Worm (Caenorhabditis elegans) whole organism, L3 larva: ENCODE data around the gene C03B1.1.

Source experiments
- R02D3.7 ChIP-seq: fragments of 150-350 bp; optimal IDR thresholded peaks from 2 replicates; lab custom pipeline; 2014; ENCODE audit warnings: missing biosample characterization, missing genetic modification characterization
- ZK546.5 ChIP-seq: sonication (generic microtip); optimal IDR thresholded peaks from 2 replicates; lab custom pipeline; 2017; ENCODE audit warnings: missing biosample characterization, missing genetic modification characterization
- aly-2 ChIP-seq: fragments of 150-350 bp; optimal IDR thresholded peaks from 2 replicates; lab custom pipeline; 2014; ENCODE audit warnings: missing biosample characterization, missing genetic modification characterization
- ama-1 ChIP-seq: fragments of 150-350 bp; optimal IDR thresholded peaks from 2 replicates; lab custom pipeline; 2018
- ceh-28 ChIP-seq: fragments of 150-350 bp; optimal IDR thresholded peaks from 2 replicates; lab custom pipeline; 2014; ENCODE audit warnings: missing biosample characterization, missing genetic modification reagents, missing genetic modification characterization
- ceh-82 ChIP-seq: fragments of 150-350 bp; optimal IDR thresholded peaks from 2 replicates; lab custom pipeline; 2014; ENCODE audit warnings: missing biosample characterization, missing genetic modification characterization
- ceh-9 ChIP-seq: sonication (generic microtip); optimal IDR thresholded peaks from 2 replicates; lab custom pipeline; 2018; ENCODE audit warnings: missing biosample characterization, missing genetic modification characterization
- daf-12 ChIP-seq: fragments of 150-350 bp; optimal IDR thresholded peaks from 2 replicates; lab custom pipeline; 2014; ENCODE audit warnings: missing biosample characterization, missing genetic modification reagents, missing genetic modification characterization
- egl-27 ChIP-seq: sonication (generic microtip); optimal IDR thresholded peaks from 4 replicates; lab custom pipeline; 2017; ENCODE audit warnings: missing biosample characterization, missing genetic modification reagents, missing genetic modification characterization
- egl-5 ChIP-seq: fragments of 150-350 bp; optimal IDR thresholded peaks from 2 replicates; lab custom pipeline; 2017; ENCODE audit warnings: missing biosample characterization, missing genetic modification reagents, missing genetic modification characterization, inconsistent platforms
- elt-1 ChIP-seq: fragments of 150-350 bp; optimal IDR thresholded peaks from 2 replicates; lab custom pipeline; 2014; ENCODE audit warnings: missing biosample characterization, missing genetic modification characterization
- elt-2 ChIP-seq: sonication (generic microtip); optimal IDR thresholded peaks from 2 replicates; lab custom pipeline; 2016; ENCODE audit warnings: missing genetic modification reagents, mild to moderate bottlenecking, missing genetic modification characterization, missing compliant biosample characterization
- elt-3 ChIP-seq, 3 experiments: fragments of 150-350 bp in 1 of 3; sonication (generic microtip) in 2 of 3; optimal IDR thresholded peaks; 2 replicates in 2 of 3; 4 replicates in 1 of 3; lab custom pipeline; 2014 to 2017; ENCODE audit warnings: missing biosample characterization in 3 of 3, missing genetic modification characterization in 3 of 3
- eor-1 ChIP-seq, 2 experiments: fragments of 150-350 bp; optimal IDR thresholded peaks; 2 replicates each; lab custom pipeline; 2014 to 2018; ENCODE audit warnings: missing biosample characterization in 2 of 2, missing genetic modification characterization in 2 of 2
- fkh-10 ChIP-seq: sonication (generic microtip); optimal IDR thresholded peaks from 2 replicates; lab custom pipeline; 2017; ENCODE audit warnings: missing biosample characterization, missing genetic modification reagents, missing genetic modification characterization
- jun-1 ChIP-seq: fragments of 150-350 bp; optimal IDR thresholded peaks from 2 replicates; lab custom pipeline; 2014; ENCODE audit warnings: missing biosample characterization, missing genetic modification reagents, missing genetic modification characterization
- lin-15B ChIP-seq: fragments of 150-350 bp; optimal IDR thresholded peaks from 2 replicates; lab custom pipeline; 2014; ENCODE audit warnings: missing biosample characterization, missing genetic modification characterization
- lsy-12 ChIP-seq: sonication (generic microtip); optimal IDR thresholded peaks from 2 replicates; lab custom pipeline; 2016; ENCODE audit warnings: mild to moderate bottlenecking, missing genetic modification characterization, missing compliant biosample characterization
- mdl-1 ChIP-seq: fragments of 150-350 bp; optimal IDR thresholded peaks from 2 replicates; lab custom pipeline; 2014; ENCODE audit warnings: missing biosample characterization, missing genetic modification characterization
- mml-1 ChIP-seq: fragments of 150-350 bp; sonication (generic microtip); optimal IDR thresholded peaks from 3 replicates; lab custom pipeline; 2014; ENCODE audit warnings: missing biosample characterization, missing genetic modification characterization
- nhr-12 ChIP-seq: fragments of 150-350 bp; optimal IDR thresholded peaks from 2 replicates; lab custom pipeline; 2014; ENCODE audit warnings: missing biosample characterization, missing genetic modification characterization
- nhr-23 ChIP-seq: fragments of 150-350 bp; optimal IDR thresholded peaks from 2 replicates; lab custom pipeline; 2014; ENCODE audit warnings: missing biosample characterization, missing genetic modification reagents, missing genetic modification characterization
- nhr-237 ChIP-seq: fragments of 150-350 bp; optimal IDR thresholded peaks from 2 replicates; lab custom pipeline; 2014; ENCODE audit warnings: missing biosample characterization, missing genetic modification characterization
- nhr-67 ChIP-seq: fragments of 150-350 bp; optimal IDR thresholded peaks from 2 replicates; lab custom pipeline; 2014; ENCODE audit warnings: missing biosample characterization, missing genetic modification characterization
- nhr-77 ChIP-seq: fragments of 150-350 bp; optimal IDR thresholded peaks from 2 replicates; lab custom pipeline; 2014; ENCODE audit warnings: missing biosample characterization, missing genetic modification characterization
- skn-1 ChIP-seq: fragments of 150-350 bp; optimal IDR thresholded peaks from 2 replicates; lab custom pipeline; 2014; ENCODE audit warnings: missing biosample characterization, missing genetic modification characterization
- snpc-4 ChIP-seq: fragments of 150-350 bp; optimal IDR thresholded peaks from 2 replicates; lab custom pipeline; 2014; ENCODE audit warnings: missing biosample characterization, missing genetic modification characterization
- tbx-2 ChIP-seq: sonication (generic microtip); optimal IDR thresholded peaks from 2 replicates; lab custom pipeline; 2016; ENCODE audit warnings: mild to moderate bottlenecking, missing genetic modification characterization, missing compliant biosample characterization
- unc-39 ChIP-seq: sonication (generic microtip); optimal IDR thresholded peaks from 4 replicates; lab custom pipeline; 2017; ENCODE audit warnings: missing biosample characterization, missing genetic modification characterization
- unc-62 ChIP-seq: fragments of 150-350 bp; sonication (generic microtip); optimal IDR thresholded peaks from 4 replicates; lab custom pipeline; 2014; ENCODE audit warnings: missing biosample characterization, missing genetic modification reagents, missing genetic modification characterization
- zag-1 ChIP-seq: fragments of 150-350 bp; optimal IDR thresholded peaks from 2 replicates; lab custom pipeline; 2014; ENCODE audit warnings: missing biosample characterization, missing genetic modification characterization
- ztf-11 ChIP-seq: fragments of 150-350 bp; optimal IDR thresholded peaks from 2 replicates; lab custom pipeline; 2014; ENCODE audit warnings: missing biosample characterization, missing genetic modification characterization
- ztf-4 ChIP-seq: fragments of 150-350 bp; optimal IDR thresholded peaks from 2 replicates; lab custom pipeline; 2014; ENCODE audit warnings: missing biosample characterization, missing genetic modification characterization

Gene C03B1.1

ce11 chrX:6360077-6360476 is 14.5 kb upstream of the C03B1.1 start:
- no peak for TF ChIP-seq mdl-1
- TF ChIP-seq skn-1 (tag; lab: Kevin White, UChicago), result no peak

ce11 chrX:6360658-6361057 is 13.9 kb upstream of the C03B1.1 start, which contains the start of gene C03B1.14:
Gene C03B1.14 (minus strand): TSS chrX:6360758.
- TF ChIP-seq nhr-237 (tag; lab: Kevin White, UChicago) (no peak), snpc-4 (tag; lab: Kevin White, UChicago) (no peak), aly-2 (tag; lab: Kevin White, UChicago) (no peak), elt-3 (tag; optimal IDR thresholded peaks at IDR 0.05; lab: Kevin White, UChicago) (no peak), ZK546.5 (tag; lab: Kevin White, UChicago) (no peak), R02D3.7 (tag; lab: Kevin White, UChicago) (no peak), lin-15B (tag; lab: Kevin White, UChicago) (no peak), nhr-23 (tag; lab: Kevin White, UChicago) (no peak), ceh-28 (tag; lab: Kevin White, UChicago) (no peak), skn-1 (tag; lab: Kevin White, UChicago) (no peak), unc-39 (tag; lab: Kevin White, UChicago) (no peak)

DNA sequence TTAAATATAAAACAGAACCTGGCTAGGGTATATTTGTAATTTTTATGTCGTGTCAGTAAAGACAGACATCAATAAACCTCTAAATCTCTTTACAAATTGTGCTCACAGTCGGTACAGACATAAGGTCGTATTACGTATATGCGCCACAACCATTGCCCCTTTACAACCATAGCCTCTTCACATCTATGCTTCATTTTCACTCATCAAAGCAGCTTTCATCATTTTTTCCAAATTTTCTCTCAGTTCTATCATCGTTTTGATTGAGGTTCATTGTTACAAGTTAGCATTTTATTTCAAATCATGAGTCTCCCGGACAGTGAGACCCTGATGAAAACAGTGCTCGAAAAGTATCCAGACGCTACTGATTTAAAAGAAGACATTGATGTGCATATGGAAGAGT is 10.4 kb upstream of the C03B1.1 start, which contains the start of gene C03B1.4:
C03B1.4 (plus strand) TSS at position 301 of the 400 bp plus-strand sequence.
- TF ChIP-seq tbx-2 (tag; lab: Kevin White, UChicago) (no peak), ama-1 (lab: Kevin White, UChicago) (no peak), jun-1 (tag; lab: Kevin White, UChicago) (no peak), nhr-237 (tag; lab: Kevin White, UChicago) (no peak), lin-15B (tag; lab: Kevin White, UChicago) (no peak), unc-62 (GFP tag; lab: Kevin White, UChicago) (no peak), ceh-82 (tag; lab: Kevin White, UChicago) (no peak), egl-27 (tag; lab: Kevin White, UChicago) (no peak), ztf-11 (tag; lab: Kevin White, UChicago) (no peak), nhr-12 (tag; lab: Kevin White, UChicago) (no peak), mml-1 (tag; lab: Kevin White, UChicago) (no peak)

DNA sequence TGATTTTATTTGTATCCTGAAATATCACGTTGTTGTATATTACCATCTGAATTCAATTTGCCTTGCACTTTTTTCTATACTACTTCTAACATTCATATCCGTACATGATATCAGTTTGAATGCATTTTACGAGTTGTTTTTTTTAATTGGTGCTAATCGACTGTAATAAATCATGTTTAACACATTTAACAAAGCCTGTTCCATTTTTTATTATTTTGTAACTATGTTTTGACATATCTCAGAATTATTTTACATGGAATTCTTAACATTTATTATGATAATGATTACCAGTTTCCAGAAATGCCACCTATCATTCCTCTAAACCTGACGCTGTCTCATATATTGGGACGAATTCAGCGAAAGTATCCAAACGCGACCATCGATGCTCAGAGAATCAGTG is 8.8 kb upstream of the C03B1.1 start, which contains the start of gene C03B1.3:
C03B1.3 (plus strand) TSS at position 301 of the 400 bp plus-strand sequence.
- no peak for TF ChIP-seq eor-1 (tag; optimal IDR thresholded peaks at IDR 0.05; lab: Kevin White, UChicago)
- no peak for TF ChIP-seq nhr-23 (tag; lab: Kevin White, UChicago)
- no peak for TF ChIP-seq nhr-77 (tag; lab: Kevin White, UChicago)
- TF ChIP-seq R02D3.7 (tag; lab: Kevin White, UChicago), result no peak
- no peak for TF ChIP-seq ZK546.5 (tag; lab: Kevin White, UChicago)
- TF ChIP-seq, all 47 proteins: peak for 0

ce11 chrX:6369717-6370116 is 4.8 kb upstream of the C03B1.1 start, which contains the start of gene C03B1.2:
Gene C03B1.2 (plus strand): TSS chrX:6370017.
- no peak for TF ChIP-seq nhr-67
- TF ChIP-seq unc-62 (GFP tag; lab: Kevin White, UChicago), result no peak
- TF ChIP-seq ceh-82 (tag; lab: Kevin White, UChicago), result no peak
- no peak for TF ChIP-seq elt-1
- no peak for TF ChIP-seq fkh-10 (GFP tag; lab: Kevin White, UChicago)
- no peak for TF ChIP-seq skn-1 (tag; lab: Kevin White, UChicago)
- TF ChIP-seq nhr-237 (tag; lab: Kevin White, UChicago), result no peak
- TF ChIP-seq ceh-9 (tag; lab: Kevin White, UChicago), result no peak
- no peak for TF ChIP-seq aly-2 (tag; lab: Kevin White, UChicago)
- TF ChIP-seq egl-5 (tag; lab: Kevin White, UChicago), result no peak
- no peak for TF ChIP-seq lsy-12 (tag; lab: Kevin White, UChicago)
- no peak for TF ChIP-seq eor-1 (tag; optimal IDR thresholded peaks at IDR 0.05; lab: Kevin White, UChicago)
- TF ChIP-seq egl-27 (tag; lab: Kevin White, UChicago), result no peak
- no peak for TF ChIP-seq daf-12
- no peak for TF ChIP-seq elt-2 (tag; lab: Kevin White, UChicago)
- TF ChIP-seq zag-1 (tag; lab: Kevin White, UChicago), result no peak
- TF ChIP-seq lin-15B (tag; lab: Kevin White, UChicago), result no peak
- TF ChIP-seq nhr-23 (tag; lab: Kevin White, UChicago), result no peak
- no peak for TF ChIP-seq R02D3.7 (tag; lab: Kevin White, UChicago)
- no peak for TF ChIP-seq ztf-4 (tag; lab: Kevin White, UChicago)
